Worm (Caenorhabditis elegans) whole organism, early embryonic: ENCODE results near the gene C04H5.1.

Experiments
- B0310.2 ChIP-seq: sonication (generic microtip); optimal IDR thresholded peaks from 2 replicates; lab custom pipeline; 2016; ENCODE audit warnings: mild to moderate bottlenecking, missing genetic modification characterization, missing compliant biosample characterization
- F13C5.2 ChIP-seq: sonication (generic microtip); optimal IDR thresholded peaks from 2 replicates; lab custom pipeline; 2017; ENCODE audit warnings: mild to moderate bottlenecking, missing genetic modification characterization, inconsistent platforms, missing compliant biosample characterization
- aly-1 ChIP-seq: sonication (generic microtip); optimal IDR thresholded peaks from 2 replicates; lab custom pipeline; 2016; ENCODE audit warnings: missing genetic modification characterization, missing compliant biosample characterization
- ama-1 ChIP-seq: fragments of 150-350 bp; optimal IDR thresholded peaks from 2 replicates; lab custom pipeline; 2014
- ceh-13 ChIP-seq: fragments of 200-800 bp; sonication (Bioruptor generic); optimal IDR thresholded peaks from 2 replicates; lab custom pipeline; 2018; ENCODE audit warnings: mild to moderate bottlenecking, missing genetic modification characterization, missing compliant biosample characterization
- ceh-36 ChIP-seq: sonication (generic microtip); optimal IDR thresholded peaks from 2 replicates; lab custom pipeline; 2016; ENCODE audit warnings: missing genetic modification characterization, inconsistent platforms, missing compliant biosample characterization
- ets-7 ChIP-seq: sonication (generic microtip); optimal IDR thresholded peaks from 2 replicates; lab custom pipeline; 2016; ENCODE audit warnings: missing genotype, missing genetic modification characterization, missing compliant biosample characterization
- flt-1 ChIP-seq: fragments of 200-800 bp; sonication (Bioruptor generic); IDR thresholded peaks from 2 replicates; pipeline ENCODE4 v1.3.6; 2022; ENCODE audit warnings: missing genetic modification characterization, missing compliant biosample characterization
- hmbx-1 ChIP-seq: sonication (generic microtip); optimal IDR thresholded peaks from 2 replicates; lab custom pipeline; 2016; ENCODE audit warnings: mild to moderate bottlenecking, missing genetic modification characterization, missing compliant biosample characterization
- hmg-4 ChIP-seq: fragments of 200-800 bp; sonication (Bioruptor generic); optimal IDR thresholded peaks from 2 replicates; lab custom pipeline; 2018; ENCODE audit warnings: mild to moderate bottlenecking, missing genetic modification characterization, missing compliant biosample characterization
- hnd-1 ChIP-seq: sonication (generic microtip); optimal IDR thresholded peaks from 2 replicates; lab custom pipeline; 2016; ENCODE audit warnings: missing genetic modification characterization, missing compliant biosample characterization
- pes-1 ChIP-seq: fragments of 200-800 bp; sonication (Bioruptor generic); IDR thresholded peaks from 2 replicates; pipeline ENCODE4 v1.3.6; 2022; ENCODE audit warnings: missing genetic modification reagents, missing genetic modification characterization, missing compliant biosample characterization
- scrt-1 ChIP-seq: fragments of 200-800 bp; sonication (Bioruptor generic); IDR thresholded peaks from 2 replicates; pipeline ENCODE4 v1.3.6; 2022; ENCODE audit warnings: missing genetic modification characterization, missing compliant biosample characterization
- sea-1 ChIP-seq: fragments of 200-800 bp; sonication (Bioruptor generic); conservative IDR thresholded peaks from 2 replicates; pipeline ENCODE4 v1.3.6; 2022; ENCODE audit warnings: missing genetic modification characterization, missing compliant biosample characterization
- tbx-11 ChIP-seq: fragments of 200-800 bp; sonication (Bioruptor generic); IDR thresholded peaks from 2 replicates; pipeline ENCODE4 v1.3.6; 2022; ENCODE audit warnings: missing genetic modification characterization, missing compliant biosample characterization
- tbx-37 ChIP-seq: fragments of 200-800 bp; sonication (Bioruptor generic); conservative IDR thresholded peaks from 2 replicates; pipeline ENCODE4 v1.3.6; 2022; ENCODE audit warnings: missing genetic modification reagents, missing genetic modification characterization, missing compliant biosample characterization
- tra-4 ChIP-seq: sonication (generic microtip); optimal IDR thresholded peaks from 2 replicates; lab custom pipeline; 2017; ENCODE audit warnings: missing genetic modification characterization, missing compliant biosample characterization

Gene C04H5.1

ce11 chrII:14534000-14534399 lies at the start of gene C04H5.1:
Gene C04H5.1 (plus strand): TSS chrII:14534300.
- no peak for TF ChIP-seq ceh-36 (tag; lab: Kevin White, UChicago)
- no peak for TF ChIP-seq ceh-13 (GFP tag; lab: Kevin White, UChicago)

- TF ChIP-seq flt-1 (GFP tag; lab: Robert Waterston, UW) (no peak), ceh-13 (GFP tag; lab: Kevin White, UChicago) (no peak), ama-1 (no peak), sea-1 (GFP tag; lab: Robert Waterston, UW) (no peak), aly-1 (tag; lab: Kevin White, UChicago) (no peak)
Measured at ce11 chrII:14488661-14489060, 45.4 kb upstream of the C04H5.1 start, which contains the start of gene usp-14. Gene usp-14 (minus strand): TSS chrII:14488688.

- TF ChIP-seq tra-4 (tag; lab: Kevin White, UChicago) (no peak), ets-7 (tag; lab: Kevin White, UChicago) (no peak), scrt-1 (GFP tag; lab: Robert Waterston, UW) (no peak)
Measured at ce11 chrII:14489407-14489806, 44.7 kb upstream of the C04H5.1 start, which contains the start of gene vnut-1. Gene vnut-1 (plus strand): TSS chrII:14489802.

- TF ChIP-seq tra-4 (tag; lab: Kevin White, UChicago) (no peak), F13C5.2 (tag; lab: Kevin White, UChicago) (no peak), aly-1 (tag; lab: Kevin White, UChicago) (no peak), scrt-1 (GFP tag; lab: Robert Waterston, UW) (no peak), B0310.2 (no peak), flt-1 (GFP tag; lab: Robert Waterston, UW) (no peak), ceh-36 (tag; lab: Kevin White, UChicago) (no peak), tbx-37 (GFP tag; lab: Robert Waterston, UW) (no peak), hmbx-1 (tag; lab: Kevin White, UChicago) (no peak), tbx-11 (no peak), ceh-13 (GFP tag; lab: Kevin White, UChicago) (no peak), ets-7 (tag; lab: Kevin White, UChicago) (no peak), sea-1 (GFP tag; lab: Robert Waterston, UW) (no peak), ama-1 (no peak)
Measured at ce11 chrII:14492592-14493196, 41.4 kb upstream of the C04H5.1 start.

ce11 chrII:14494014-14494413 lies 40.1 kb upstream of the C04H5.1 start:
- TF ChIP-seq flt-1 (GFP tag; lab: Robert Waterston, UW) (no peak), scrt-1 (GFP tag; lab: Robert Waterston, UW) (no peak), ama-1 (no peak), hnd-1 (tag; lab: Kevin White, UChicago) (no peak), F13C5.2 (tag; lab: Kevin White, UChicago) (no peak), aly-1 (tag; lab: Kevin White, UChicago) (no peak), ets-7 (tag; lab: Kevin White, UChicago) (no peak), pes-1 (GFP tag; lab: Robert Waterston, UW) (no peak), tra-4 (tag; lab: Kevin White, UChicago) (no peak), hmbx-1 (tag; lab: Kevin White, UChicago) (no peak), tbx-11 (no peak), ceh-36 (tag; lab: Kevin White, UChicago) (no peak), B0310.2 (no peak), tbx-37 (GFP tag; lab: Robert Waterston, UW) (no peak), hmg-4 (GFP tag; lab: Kevin White, UChicago) (no peak), ceh-13 (GFP tag; lab: Kevin White, UChicago) (no peak), sea-1 (GFP tag; lab: Robert Waterston, UW) (no peak)

ce11 chrII:14494414-14494463 lies 39.9 kb upstream of the C04H5.1 start, which contains the start of gene cysl-2:
Gene cysl-2 (minus strand): TSS chrII:14494451.
- TF ChIP-seq hmbx-1 (tag; lab: Kevin White, UChicago) (no peak), ets-7 (tag; lab: Kevin White, UChicago) (no peak), flt-1 (GFP tag; lab: Robert Waterston, UW) (no peak), ama-1 (no peak), aly-1 (tag; lab: Kevin White, UChicago) (no peak), scrt-1 (GFP tag; lab: Robert Waterston, UW) (no peak), pes-1 (GFP tag; lab: Robert Waterston, UW) (no peak), ceh-13 (GFP tag; lab: Kevin White, UChicago) (no peak), ceh-36 (tag; lab: Kevin White, UChicago) (no peak), tbx-37 (GFP tag; lab: Robert Waterston, UW) (no peak), tra-4 (tag; lab: Kevin White, UChicago) (no peak), hmg-4 (GFP tag; lab: Kevin White, UChicago) (no peak), B0310.2 (no peak), tbx-11 (no peak), F13C5.2 (tag; lab: Kevin White, UChicago) (no peak), sea-1 (GFP tag; lab: Robert Waterston, UW) (no peak), hnd-1 (tag; lab: Kevin White, UChicago) (no peak)

- TF ChIP-seq ceh-36 (tag; lab: Kevin White, UChicago) (no peak), ama-1 (no peak), tbx-37 (GFP tag; lab: Robert Waterston, UW) (no peak), hmg-4 (GFP tag; lab: Kevin White, UChicago) (no peak), pes-1 (GFP tag; lab: Robert Waterston, UW) (no peak), ets-7 (tag; lab: Kevin White, UChicago) (no peak), ceh-13 (GFP tag; lab: Kevin White, UChicago) (no peak), scrt-1 (GFP tag; lab: Robert Waterston, UW) (no peak), B0310.2 (no peak), tra-4 (tag; lab: Kevin White, UChicago) (no peak), flt-1 (GFP tag; lab: Robert Waterston, UW) (no peak), F13C5.2 (tag; lab: Kevin White, UChicago) (no peak), tbx-11 (no peak), hmbx-1 (tag; lab: Kevin White, UChicago) (no peak), sea-1 (GFP tag; lab: Robert Waterston, UW) (no peak), hnd-1 (tag; lab: Kevin White, UChicago) (no peak), aly-1 (tag; lab: Kevin White, UChicago) (no peak)
Measured at ce11 chrII:14494464-14494863, 39.6 kb upstream of the C04H5.1 start.
